Fruit fly (Drosophila melanogaster) whole organism, embryonic: Measurements from ENCODE around the gene CG44303.

Experiments used
- B-H2 ChIP-seq: fragments of 200-800 bp; sonication (Bioruptor generic); optimal IDR thresholded peaks from 2 replicates; lab custom pipeline; 2018; ENCODE audit warnings: missing biosample characterization, mild to moderate bottlenecking, missing genetic modification characterization
- CG10543 ChIP-seq: fragments of 200-800 bp; sonication (Bioruptor generic); optimal IDR thresholded peaks from 3 replicates; lab custom pipeline; 2017; ENCODE audit warnings: missing biosample characterization, mild to moderate bottlenecking, missing genetic modification characterization, moderate library complexity
- CG1233 ChIP-seq: fragments of 200-800 bp; sonication (Bioruptor generic); optimal IDR thresholded peaks from 4 replicates; lab custom pipeline; 2018; ENCODE audit warnings: missing biosample characterization, mild to moderate bottlenecking, missing genetic modification characterization
- CG13296 ChIP-seq: fragments of 200-800 bp; sonication (Bioruptor generic); optimal IDR thresholded peaks from 3 replicates; lab custom pipeline; 2018; ENCODE audit warnings: missing biosample characterization, mild to moderate bottlenecking, missing genetic modification characterization
- CG14965 ChIP-seq: fragments of 200-800 bp; sonication (Bioruptor generic); optimal IDR thresholded peaks from 2 replicates; lab custom pipeline; 2016; ENCODE audit warnings: missing biosample characterization, missing genetic modification characterization, borderline replicate concordance
- CG17359 ChIP-seq: fragments of 200-800 bp; sonication (Bioruptor generic); optimal IDR thresholded peaks from 3 replicates; lab custom pipeline; 2018; ENCODE audit warnings: missing biosample characterization, mild to moderate bottlenecking, missing genetic modification characterization, moderate library complexity
- CG17612 ChIP-seq: fragments of 200-800 bp; sonication (Bioruptor generic); IDR thresholded peaks from 2 replicates; pipeline ENCODE4 v1.3.6; 2022; ENCODE audit warnings: missing biosample characterization, missing genetic modification characterization
- CG18262 ChIP-seq: fragments of 200-800 bp; optimal IDR thresholded peaks from 3 replicates; lab custom pipeline; 2019; ENCODE audit warnings: missing biosample characterization, mild to moderate bottlenecking, missing genetic modification characterization, moderate library complexity
- CG31365 ChIP-seq: fragments of 200-800 bp; sonication (Bioruptor generic); optimal IDR thresholded peaks from 2 replicates; lab custom pipeline; 2018; ENCODE audit warnings: missing biosample characterization, mild to moderate bottlenecking, missing genetic modification characterization
- CG4328 ChIP-seq: fragments of 200-800 bp; sonication (Bioruptor generic); optimal IDR thresholded peaks from 3 replicates; lab custom pipeline; 2017; ENCODE audit warnings: missing biosample characterization, missing genetic modification reagents, missing genetic modification characterization
- CG6175 ChIP-seq: fragments of 200-800 bp; sonication (Bioruptor generic); IDR thresholded peaks from 3 replicates; pipeline ENCODE4 v1.3.6; 2022; ENCODE audit warnings: missing biosample characterization, missing genetic modification characterization
- CG6689 ChIP-seq: fragments of 200-800 bp; sonication (Bioruptor generic); IDR thresholded peaks from 2 replicates; pipeline ENCODE4 v1.3.6; 2022; ENCODE audit warnings: missing biosample characterization, missing genetic modification characterization
- CTCF ChIP-seq: fragments of 200-800 bp; sonication (Bioruptor generic); optimal IDR thresholded peaks from 2 replicates; lab custom pipeline; 2017; ENCODE audit warnings: missing biosample characterization, mild to moderate bottlenecking, missing genetic modification characterization, moderate library complexity
- Chrac-16 ChIP-seq: fragments of 200-800 bp; sonication (Bioruptor generic); optimal IDR thresholded peaks from 3 replicates; lab custom pipeline; 2016; ENCODE audit warnings: missing biosample characterization, missing genetic modification characterization
- Dip3 ChIP-seq: fragments of 200-800 bp; sonication (Bioruptor generic); optimal IDR thresholded peaks from 3 replicates; lab custom pipeline; 2016; ENCODE audit warnings: missing biosample characterization, missing genetic modification characterization
- Fer1 ChIP-seq: fragments of 200-800 bp; sonication (Bioruptor generic); optimal IDR thresholded peaks from 2 replicates; lab custom pipeline; 2017; ENCODE audit warnings: missing biosample characterization, mild to moderate bottlenecking, missing genetic modification characterization
- Fer3 ChIP-seq: fragments of 200-800 bp; sonication (Bioruptor generic); optimal IDR thresholded peaks from 2 replicates; lab custom pipeline; 2018; ENCODE audit warnings: missing biosample characterization, mild to moderate bottlenecking, missing genetic modification characterization, moderate library complexity
- Gug ChIP-seq: fragments of 200-800 bp; sonication (Bioruptor generic); IDR thresholded peaks from 4 replicates; pipeline ENCODE4 v1.3.6; 2022; ENCODE audit warnings: missing biosample characterization, missing genetic modification characterization
- Hr51 ChIP-seq, 2 experiments: fragments of 200-800 bp; sonication (Bioruptor generic); optimal IDR thresholded peaks; 2 replicates in 1 of 2; 3 replicates in 1 of 2; lab custom pipeline; 2016 to 2018; ENCODE audit warnings: missing biosample characterization in 2 of 2, missing genetic modification characterization in 2 of 2, mild to moderate bottlenecking in 1 of 2, moderate library complexity in 1 of 2
- Jarid2 ChIP-seq: fragments of 200-800 bp; sonication (Bioruptor generic); optimal IDR thresholded peaks from 3 replicates; lab custom pipeline; 2017; ENCODE audit warnings: mild to moderate bottlenecking, missing biosample characterization, missing genetic modification reagents, missing genetic modification characterization
- Mad ChIP-seq: fragments of 200-800 bp; sonication (Bioruptor generic); optimal IDR thresholded peaks from 2 replicates; lab custom pipeline; 2016; ENCODE audit warnings: missing biosample characterization, missing genetic modification characterization
- Myb ChIP-seq: fragments of 200-800 bp; sonication (Bioruptor generic); optimal IDR thresholded peaks from 2 replicates; lab custom pipeline; 2016; ENCODE audit warnings: missing biosample characterization, missing genetic modification characterization
- NfI ChIP-seq: fragments of 200-800 bp; sonication (Bioruptor generic); optimal IDR thresholded peaks from 3 replicates; lab custom pipeline; 2018; ENCODE audit warnings: missing biosample characterization, mild to moderate bottlenecking, missing genetic modification characterization, moderate library complexity
- al ChIP-seq: fragments of 200-800 bp; sonication (Bioruptor generic); IDR thresholded peaks from 2 replicates; pipeline ENCODE4 v1.3.6; 2022; ENCODE audit warnings: missing biosample characterization, missing genetic modification characterization
- amos ChIP-seq: fragments of 200-800 bp; sonication (Bioruptor generic); IDR thresholded peaks from 2 replicates; pipeline ENCODE4 v1.3.6; 2022; ENCODE audit warnings: missing biosample characterization, missing genetic modification characterization; ENCODE audit not compliant: partially characterized antibody
- bbx ChIP-seq: fragments of 200-800 bp; sonication (Bioruptor generic); IDR thresholded peaks from 2 replicates; pipeline ENCODE4 v1.3.6; 2022; ENCODE audit warnings: missing biosample characterization, missing genetic modification characterization; ENCODE audit not compliant: partially characterized antibody
- br ChIP-seq: fragments of >200 bp; optimal IDR thresholded peaks from 2 replicates; lab custom pipeline; 2017
- cg ChIP-seq: fragments of 200-800 bp; sonication (Bioruptor generic); optimal IDR thresholded peaks from 3 replicates; lab custom pipeline; 2019; ENCODE audit warnings: missing biosample characterization, mild to moderate bottlenecking, missing genetic modification characterization, moderate library complexity
- chif ChIP-seq, 2 experiments: fragments of 200-800 bp; sonication (Bioruptor generic); optimal IDR thresholded peaks; 3 replicates each; lab custom pipeline; 2016; ENCODE audit warnings: missing biosample characterization in 2 of 2, missing genetic modification characterization in 2 of 2
- ci ChIP-seq: fragments of 200-800 bp; sonication (Bioruptor generic); IDR thresholded peaks from 3 replicates; pipeline ENCODE4 v1.3.6; 2022; ENCODE audit warnings: missing biosample characterization, missing genetic modification characterization
- crol ChIP-seq: fragments of 200-800 bp; sonication (Bioruptor generic); IDR thresholded peaks from 2 replicates; pipeline ENCODE4 v1.3.6; 2022; ENCODE audit warnings: missing biosample characterization, missing genetic modification characterization
- da ChIP-seq: fragments of 200-800 bp; sonication (Bioruptor generic); optimal IDR thresholded peaks from 2 replicates; lab custom pipeline; 2016; ENCODE audit warnings: missing biosample characterization, missing genetic modification characterization
- fd102C ChIP-seq: fragments of 200-800 bp; sonication (Bioruptor generic); optimal IDR thresholded peaks from 2 replicates; lab custom pipeline; 2018; ENCODE audit warnings: missing biosample characterization, mild to moderate bottlenecking, missing genetic modification characterization, moderate library complexity
- gfzf ChIP-seq: fragments of 200-800 bp; sonication (Bioruptor generic); optimal IDR thresholded peaks from 2 replicates; lab custom pipeline; 2016; ENCODE audit warnings: missing biosample characterization, mild to moderate bottlenecking, missing genetic modification characterization, moderate library complexity
- grn ChIP-seq: fragments of 200-800 bp; sonication (Bioruptor generic); optimal IDR thresholded peaks from 3 replicates; lab custom pipeline; 2017; ENCODE audit warnings: missing biosample characterization, missing genetic modification characterization
- her ChIP-seq: fragments of 200-800 bp; sonication (Bioruptor generic); optimal IDR thresholded peaks from 2 replicates; lab custom pipeline; 2016; ENCODE audit warnings: missing biosample characterization, missing genetic modification characterization
- ind ChIP-seq: fragments of 200-800 bp; sonication (Bioruptor generic); optimal IDR thresholded peaks from 3 replicates; lab custom pipeline; 2016; ENCODE audit warnings: missing biosample characterization, missing genetic modification characterization
- maf-S ChIP-seq: fragments of 200-800 bp; sonication (Bioruptor generic); optimal IDR thresholded peaks from 2 replicates; lab custom pipeline; 2016; ENCODE audit warnings: missing biosample characterization, missing genetic modification characterization
- nerfin-2 ChIP-seq: fragments of 200-800 bp; sonication (Bioruptor generic); IDR thresholded peaks from 2 replicates; pipeline ENCODE4 v1.3.6; 2022; ENCODE audit warnings: missing biosample characterization, missing genetic modification characterization; ENCODE audit not compliant: partially characterized antibody
- pb ChIP-seq: fragments of 200-800 bp; sonication (Bioruptor generic); optimal IDR thresholded peaks from 3 replicates; lab custom pipeline; 2016; ENCODE audit warnings: missing biosample characterization, missing genetic modification characterization
- peb ChIP-seq: fragments of 200-800 bp; sonication (Bioruptor generic); IDR thresholded peaks from 2 replicates; pipeline ENCODE4 v1.3.6; 2022; ENCODE audit warnings: missing biosample characterization, missing genetic modification characterization
- pum ChIP-seq: fragments of 200-800 bp; sonication (Bioruptor generic); optimal IDR thresholded peaks from 2 replicates; lab custom pipeline; 2016; ENCODE audit warnings: missing biosample characterization, missing genetic modification characterization
- ro ChIP-seq: fragments of 200-800 bp; sonication (Bioruptor generic); IDR thresholded peaks from 2 replicates; pipeline ENCODE4 v1.3.6; 2022; ENCODE audit warnings: missing biosample characterization, missing genetic modification characterization
- row ChIP-seq: fragments of 200-800 bp; sonication (Bioruptor generic); IDR thresholded peaks from 3 replicates; pipeline ENCODE4 v1.3.6; 2022; ENCODE audit warnings: missing biosample characterization, missing genetic modification characterization
- schlank ChIP-seq: fragments of 200-800 bp; sonication (Bioruptor generic); optimal IDR thresholded peaks from 2 replicates; lab custom pipeline; 2018; ENCODE audit warnings: missing biosample characterization, mild to moderate bottlenecking, missing genetic modification characterization
- sens-2 ChIP-seq: fragments of 200-800 bp; sonication (Bioruptor generic); IDR thresholded peaks from 2 replicates; pipeline ENCODE4 v1.3.6; 2022; ENCODE audit warnings: missing biosample characterization, missing genetic modification characterization
- sna ChIP-seq: fragments of 200-800 bp; sonication (Bioruptor generic); IDR thresholded peaks from 2 replicates; pipeline ENCODE4 v1.3.6; 2022; ENCODE audit warnings: missing biosample characterization, missing genetic modification characterization; ENCODE audit not compliant: partially characterized antibody
- stc ChIP-seq: fragments of 200-800 bp; sonication (Bioruptor generic); IDR thresholded peaks from 2 replicates; pipeline ENCODE4 v1.3.6; 2022; ENCODE audit warnings: missing biosample characterization, missing genetic modification characterization
- tx ChIP-seq: fragments of 200-800 bp; sonication (Bioruptor generic); optimal IDR thresholded peaks from 2 replicates; lab custom pipeline; 2016; ENCODE audit warnings: missing biosample characterization, missing genetic modification characterization
- zfh2 ChIP-seq: fragments of 200-800 bp; sonication (Bioruptor generic); optimal IDR thresholded peaks from 2 replicates; lab custom pipeline; 2016; ENCODE audit warnings: missing biosample characterization, missing genetic modification characterization

CG44303 gene

dm6 chrX:6654198-6654831 lies 32.9 kb downstream of the CG44303 start, which contains the start of the genes CG3226 and Cdc7 (continued):
- TF ChIP-seq CG18262 (tag; lab: Kevin White, UChicago) (peak; percentile 64), Myb (GFP tag; lab: Kevin White, UChicago) (peak; percentile 42), CG4328 (GFP tag; lab: Kevin White, UChicago) (peak; percentile 81), her (no peak), pum (GFP tag; lab: Kevin White, UChicago) (no peak), al (GFP tag; lab: Robert Waterston, UW) (peak; percentile 45; the same call in 1 of the 2 replicates), ro (GFP tag; lab: Robert Waterston, UW) (no peak), CTCF (GFP tag; lab: Kevin White, UChicago) (peak; percentile 48), maf-S (GFP tag; lab: Kevin White, UChicago) (peak; percentile 17), fd102C (GFP tag; lab: Kevin White, UChicago) (no peak), ci (GFP tag; lab: Robert Waterston, UW) (peak; percentile 90), bbx (GFP tag; lab: Robert Waterston, UW) (peak; percentile 85), row (GFP tag; lab: Robert Waterston, UW) (peak; percentile 41; the same call in 2 of the 3 replicates), nerfin-2 (GFP tag; lab: Robert Waterston, UW) (peak; percentile 49; the same call in 1 of the 2 replicates), Mad (GFP tag; lab: Kevin White, UChicago) (peak; percentile 9), CG6175 (GFP tag; lab: Robert Waterston, UW) (0 out of 3 replicates have a peak, but pooled peaks have one; percentile 21), Fer1 (GFP tag; lab: Kevin White, UChicago) (peak; percentile 90), CG13296 (GFP tag; lab: Kevin White, UChicago) (peak; percentile 87), B-H2 (GFP tag; lab: Kevin White, UChicago) (peak; percentile 80), br (lab: Kevin White, UChicago) (no peak), peb (GFP tag; lab: Robert Waterston, UW) (no peak), CG31365 (tag; lab: Kevin White, UChicago) (peak; percentile 45), CG17359 (tag; lab: Kevin White, UChicago) (peak; percentile 44), crol (GFP tag; lab: Robert Waterston, UW) (no peak; the same call in 1 of the 2 replicates), tx (GFP tag; lab: Kevin White, UChicago) (no peak), stc (GFP tag; lab: Robert Waterston, UW) (peak; percentile 65; the same call in 1 of the 2 replicates), Gug (no peak; the same call in 3 of the 4 replicates), CG14965 (GFP tag; lab: Kevin White, UChicago) (no peak), gfzf (peak; percentile 83), CG10543 (GFP tag; lab: Kevin White, UChicago) (peak; percentile 82), CG1233 (peak; percentile 70), zfh2 (GFP tag; lab: Kevin White, UChicago) (no peak), NfI (GFP tag; lab: Kevin White, UChicago) (peak; percentile 87), chif (GFP tag; optimal IDR thresholded peaks at IDR 0.05; lab: Kevin White, UChicago) (peak; percentile 18 to 49), amos (GFP tag; lab: Robert Waterston, UW) (peak; percentile 87), da (GFP tag; lab: Kevin White, UChicago) (no peak), CG6689 (GFP tag; lab: Robert Waterston, UW) (no peak), pb (GFP tag; lab: Kevin White, UChicago) (peak; percentile 38), Jarid2 (GFP tag; lab: Kevin White, UChicago) (peak; percentile 69), Fer3 (tag; lab: Kevin White, UChicago) (peak; percentile 75), grn (GFP tag; lab: Kevin White, UChicago) (peak; percentile 69), sens-2 (GFP tag; lab: Robert Waterston, UW) (no peak), schlank (tag; lab: Kevin White, UChicago) (peak; percentile 78), CG17612 (GFP tag; lab: Robert Waterston, UW) (no peak), Chrac-16 (GFP tag; lab: Kevin White, UChicago) (peak; percentile 38), Hr51 (GFP tag; optimal IDR thresholded peaks at IDR 0.05; lab: Kevin White, UChicago) (peak; percentile 57 to 70), ind (peak; percentile 26), cg (GFP tag; lab: Kevin White, UChicago) (no peak), sna (GFP tag; lab: Robert Waterston, UW) (peak; percentile 55; the same call in 1 of the 2 replicates), Dip3 (GFP tag; lab: Kevin White, UChicago) (peak; percentile 28)
